Fruit fly (Drosophila melanogaster) S2 (cell line): ENCODE data around the gene yellow-f2.

Source experiments
- CG8478 ChIP-seq: fragments of >200 bp; optimal IDR thresholded peaks from 2 replicates; lab custom pipeline; 2018
- CTCF ChIP-seq, 2 experiments: fragments of >200 bp; optimal IDR thresholded peaks; 2 replicates each; lab custom pipeline; 2018

- TF ChIP-seq CG8478 (lab: Kevin White, UChicago) = no peak
- no peak for TF ChIP-seq CTCF (optimal IDR thresholded peaks at IDR 0.05; lab: Kevin White, UChicago)
These were observed 13.4 kb downstream of the yellow-f2 start for dm6 chr3R:12981334-12982166.
